Worm (Caenorhabditis elegans) whole organism, L4 larva: ENCODE data around the gene rskd-1.

Source experiments
- D1046.2 ChIP-seq: fragments of 200-800 bp; sonication (Bioruptor generic); IDR thresholded peaks from 2 replicates; pipeline ENCODE4 v1.3.6; 2022; ENCODE audit warnings: missing genetic modification characterization, missing compliant biosample characterization
- F37D6.2 ChIP-seq: sonication (generic microtip); optimal IDR thresholded peaks from 2 replicates; lab custom pipeline; 2016; ENCODE audit warnings: mild to moderate bottlenecking, missing genetic modification characterization, missing compliant biosample characterization
- R02D3.7 ChIP-seq: fragments of 150-350 bp; sonication (generic microtip); optimal IDR thresholded peaks from 3 replicates; lab custom pipeline; 2014; ENCODE audit warnings: missing biosample characterization, missing genetic modification characterization
- T20F7.1 ChIP-seq: fragments of 200-800 bp; sonication (Bioruptor generic); optimal IDR thresholded peaks from 2 replicates; lab custom pipeline; 2018; ENCODE audit warnings: mild to moderate bottlenecking, missing genetic modification characterization, missing compliant biosample characterization
- Y105C5A.15 ChIP-seq: fragments of 200-800 bp; sonication (Bioruptor generic); IDR thresholded peaks from 2 replicates; pipeline ENCODE4 v1.3.6; 2022; ENCODE audit warnings: missing genetic modification characterization, missing compliant biosample characterization
- ZK546.5 ChIP-seq, 2 experiments: sonication (generic microtip); optimal IDR thresholded peaks; 2 replicates each; lab custom pipeline; 2017; ENCODE audit warnings: missing biosample characterization in 2 of 2, missing genetic modification characterization in 2 of 2
- aha-1 ChIP-seq: fragments of 150-350 bp; peaks from one replicate; lab custom pipeline; 2014; ENCODE audit warnings: missing biosample characterization, missing genetic modification characterization
- aly-2 ChIP-seq: sonication (generic microtip); optimal IDR thresholded peaks from 2 replicates; lab custom pipeline; 2018; ENCODE audit warnings: missing biosample characterization, missing genetic modification characterization
- arid-1 ChIP-seq: fragments of 200-800 bp; sonication (Bioruptor generic); conservative IDR thresholded peaks from 2 replicates; pipeline ENCODE4 v1.3.6; 2022; ENCODE audit warnings: missing genetic modification reagents, missing genetic modification characterization, missing compliant biosample characterization
- attf-4 ChIP-seq: sonication (generic microtip); optimal IDR thresholded peaks from 3 replicates; lab custom pipeline; 2017; ENCODE audit warnings: missing biosample characterization, missing genetic modification characterization
- ceh-20 ChIP-seq: fragments of 200-800 bp; sonication (Bioruptor generic); IDR thresholded peaks from 2 replicates; pipeline ENCODE4 v1.3.6; 2022; ENCODE audit warnings: missing genetic modification reagents, missing genetic modification characterization, missing compliant biosample characterization
- ctbp-1 ChIP-seq: fragments of 200-800 bp; sonication (Bioruptor generic); IDR thresholded peaks from 2 replicates; pipeline ENCODE4 v1.3.6; 2022; ENCODE audit warnings: missing genetic modification reagents, missing genetic modification characterization, missing compliant biosample characterization
- daf-16 ChIP-seq, 3 experiments: sonication (generic microtip); optimal IDR thresholded peaks; 2 replicates each; lab custom pipeline; 2016 to 2017; ENCODE audit warnings: missing genetic modification characterization in 3 of 3, missing genetic modification reagents in 3 of 3, mild to moderate bottlenecking in 2 of 3, missing compliant biosample characterization in 2 of 3, missing biosample characterization in 1 of 3, moderate library complexity in 1 of 3
- daf-19 ChIP-seq: fragments of 200-800 bp; sonication (Bioruptor generic); conservative IDR thresholded peaks from 2 replicates; pipeline ENCODE4 v1.3.6; 2022; ENCODE audit warnings: missing genetic modification characterization, missing compliant biosample characterization
- daf-8 ChIP-seq: fragments of 200-800 bp; sonication (Bioruptor generic); IDR thresholded peaks from 2 replicates; pipeline ENCODE4 v1.3.6; 2022; ENCODE audit warnings: missing genetic modification characterization, missing compliant biosample characterization
- dmd-9 ChIP-seq: fragments of 200-800 bp; sonication (Bioruptor generic); IDR thresholded peaks from 2 replicates; pipeline ENCODE4 v1.3.6; 2022; ENCODE audit warnings: missing genetic modification reagents, missing genetic modification characterization, missing compliant biosample characterization
- egl-27 ChIP-seq: sonication (generic microtip); optimal IDR thresholded peaks from 3 replicates; lab custom pipeline; 2017; ENCODE audit warnings: missing biosample characterization, missing genetic modification reagents, missing genetic modification characterization
- egl-43 ChIP-seq: fragments of 200-800 bp; sonication (Bioruptor generic); IDR thresholded peaks from 2 replicates; pipeline ENCODE4 v1.3.6; 2022; ENCODE audit warnings: missing genetic modification reagents, missing genetic modification characterization, missing compliant biosample characterization
- fos-1 ChIP-seq: fragments of 150-350 bp; optimal IDR thresholded peaks from 2 replicates; lab custom pipeline; 2014; ENCODE audit warnings: missing biosample characterization, missing genetic modification characterization
- hif-1 ChIP-seq, 2 experiments: sonication (generic microtip); optimal IDR thresholded peaks; 2 replicates each; lab custom pipeline; 2016 to 2017; ENCODE audit warnings: missing compliant biosample characterization in 2 of 2, missing genetic modification characterization in 2 of 2, missing genetic modification reagents in 2 of 2, missing genotype in 2 of 2, mild to moderate bottlenecking in 1 of 2
- hlh-30 ChIP-seq: sonication (generic microtip); optimal IDR thresholded peaks from 2 replicates; lab custom pipeline; 2017; ENCODE audit warnings: antibody characterized with exemption, mild to moderate bottlenecking, missing genetic modification characterization, missing compliant biosample characterization; ENCODE audit not compliant: insufficient read depth
- jun-1 ChIP-seq: fragments of 150-350 bp; optimal IDR thresholded peaks from 2 replicates; lab custom pipeline; 2014; ENCODE audit warnings: missing biosample characterization, missing genetic modification reagents, missing genetic modification characterization
- lim-7 ChIP-seq: fragments of 200-800 bp; sonication (Bioruptor generic); IDR thresholded peaks from 2 replicates; pipeline ENCODE4 v1.3.6; 2022; ENCODE audit warnings: missing genetic modification characterization, missing compliant biosample characterization
- lin-13 ChIP-seq: fragments of 150-350 bp; optimal IDR thresholded peaks from 2 replicates; lab custom pipeline; 2014; ENCODE audit warnings: missing biosample characterization, missing genetic modification reagents, missing genetic modification characterization
- lin-39 ChIP-seq: fragments of 150-350 bp; optimal IDR thresholded peaks from 2 replicates; lab custom pipeline; 2014; ENCODE audit warnings: missing biosample characterization, missing genetic modification reagents, missing genetic modification characterization
- lsy-2 ChIP-seq, 2 experiments: fragments of 150-350 bp in 1 of 2; sonication (generic microtip) in 1 of 2; optimal IDR thresholded peaks; 2 replicates each; lab custom pipeline; 2014 to 2017; ENCODE audit warnings: missing biosample characterization in 2 of 2, missing genetic modification characterization in 2 of 2
- madf-5 ChIP-seq, 2 experiments: fragments of 200-800 bp; sonication (Bioruptor generic); IDR thresholded peaks; 2 replicates each; pipeline ENCODE4 v1.3.6; 2022; ENCODE audit warnings: missing compliant biosample characterization in 2 of 2, missing genetic modification characterization in 2 of 2
- madf-9 ChIP-seq: fragments of 200-800 bp; sonication (Bioruptor generic); conservative IDR thresholded peaks from 2 replicates; pipeline ENCODE4 v1.3.6; 2022; ENCODE audit warnings: missing genetic modification reagents, missing genetic modification characterization, missing compliant biosample characterization
- mdt-29 ChIP-seq: fragments of 200-800 bp; sonication (Bioruptor generic); IDR thresholded peaks from 2 replicates; pipeline ENCODE4 v1.3.6; 2022; ENCODE audit warnings: missing genetic modification reagents, missing genetic modification characterization, missing compliant biosample characterization
- mes-2 ChIP-seq: sonication (generic microtip); optimal IDR thresholded peaks from 2 replicates; lab custom pipeline; 2016; ENCODE audit warnings: missing genotype, mild to moderate bottlenecking, missing genetic modification characterization, missing compliant biosample characterization; ENCODE audit not compliant: poor library complexity, severe bottlenecking
- mxl-3 ChIP-seq: fragments of 200-800 bp; sonication (Bioruptor generic); optimal IDR thresholded peaks from 2 replicates; lab custom pipeline; 2018; ENCODE audit warnings: mild to moderate bottlenecking, missing genetic modification characterization, missing compliant biosample characterization
- nhr-237 ChIP-seq: sonication (generic microtip); optimal IDR thresholded peaks from 2 replicates; lab custom pipeline; 2017; ENCODE audit warnings: missing biosample characterization, missing genetic modification characterization
- nhr-25 ChIP-seq: sonication (generic microtip); optimal IDR thresholded peaks from 2 replicates; lab custom pipeline; 2017; ENCODE audit warnings: missing genetic modification characterization, mild to moderate bottlenecking, missing compliant biosample characterization, antibody characterized with exemption, moderate library complexity, borderline replicate concordance; ENCODE audit not compliant: insufficient read depth
- pha-4 ChIP-seq, 2 experiments: fragments of 150-350 bp in 1 of 2; fragments of 200-800 bp in 1 of 2; sonication (Bioruptor generic) in 1 of 2; IDR thresholded peaks in 1 of 2; optimal IDR thresholded peaks in 1 of 2; 2 replicates each; pipeline versions ENCODE4 v1.3.6 to Lab custom; 2014 to 2022; ENCODE audit warnings: missing genetic modification characterization in 2 of 2, missing genetic modification reagents in 2 of 2, missing biosample characterization in 1 of 2, missing compliant biosample characterization in 1 of 2
- php-3 ChIP-seq: fragments of 200-800 bp; sonication (Bioruptor generic); IDR thresholded peaks from 2 replicates; pipeline ENCODE4 v1.3.6; 2022; ENCODE audit warnings: missing genetic modification reagents, missing genetic modification characterization, missing compliant biosample characterization
- pqm-1 ChIP-seq: sonication (generic microtip); optimal IDR thresholded peaks from 2 replicates; lab custom pipeline; 2017; ENCODE audit warnings: missing biosample characterization, missing genetic modification characterization
- set-16 ChIP-seq: fragments of 200-800 bp; sonication (Bioruptor generic); IDR thresholded peaks from 2 replicates; pipeline ENCODE4 v1.3.6; 2022; ENCODE audit warnings: missing genetic modification reagents, missing genetic modification characterization, missing compliant biosample characterization
- skn-1 ChIP-seq: fragments of 150-350 bp; optimal IDR thresholded peaks from 2 replicates; lab custom pipeline; 2014; ENCODE audit warnings: missing biosample characterization, missing genetic modification characterization
- snpc-1.2 ChIP-seq: fragments of 200-800 bp; sonication (Bioruptor generic); IDR thresholded peaks from 2 replicates; pipeline ENCODE4 v1.3.6; 2022; ENCODE audit warnings: missing genetic modification reagents, missing genetic modification characterization, missing compliant biosample characterization
- spr-1 ChIP-seq: sonication (generic microtip); optimal IDR thresholded peaks from 2 replicates; lab custom pipeline; 2016; ENCODE audit warnings: mild to moderate bottlenecking, missing genetic modification characterization, missing compliant biosample characterization
- spr-3 ChIP-seq: fragments of 200-800 bp; sonication (Bioruptor generic); optimal IDR thresholded peaks from 2 replicates; lab custom pipeline; 2018; ENCODE audit warnings: mild to moderate bottlenecking, missing genetic modification characterization, missing compliant biosample characterization
- tag-97 ChIP-seq: fragments of 200-800 bp; sonication (Bioruptor generic); IDR thresholded peaks from 2 replicates; pipeline ENCODE4 v1.3.6; 2022; ENCODE audit warnings: missing genetic modification characterization, missing compliant biosample characterization
- unc-130 ChIP-seq: sonication (generic microtip); optimal IDR thresholded peaks from 2 replicates; lab custom pipeline; 2016; ENCODE audit warnings: missing genetic modification reagents, missing genetic modification characterization, missing compliant biosample characterization
- unc-39 ChIP-seq: sonication (generic microtip); optimal IDR thresholded peaks from 2 replicates; lab custom pipeline; 2017; ENCODE audit warnings: missing biosample characterization, missing genetic modification characterization
- unc-62 ChIP-seq, 3 experiments: fragments of 150-350 bp in 1 of 3; sonication (generic microtip); optimal IDR thresholded peaks in 2 of 3; peaks in 1 of 3; 1 replicate in 1 of 3; 2 replicates in 2 of 3; lab custom pipeline; 2014 to 2017; ENCODE audit warnings: missing biosample characterization in 3 of 3, missing genetic modification characterization in 3 of 3, missing genetic modification reagents in 3 of 3, missing genotype in 1 of 3
- zag-1 ChIP-seq: fragments of 150-350 bp; optimal IDR thresholded peaks from 2 replicates; lab custom pipeline; 2014; ENCODE audit warnings: missing biosample characterization, missing genetic modification characterization
- zfp-2 ChIP-seq: sonication (generic microtip); optimal IDR thresholded peaks from 2 replicates; lab custom pipeline; 2016; ENCODE audit warnings: mild to moderate bottlenecking, missing genetic modification characterization, missing compliant biosample characterization
- zfp-3 ChIP-seq: fragments of 200-800 bp; sonication (Bioruptor generic); conservative IDR thresholded peaks from 2 replicates; pipeline ENCODE4 v1.3.6; 2022; ENCODE audit warnings: missing genetic modification reagents, missing genetic modification characterization, missing compliant biosample characterization
- ztf-7 ChIP-seq: fragments of 150-350 bp; optimal IDR thresholded peaks from 2 replicates; lab custom pipeline; 2014; ENCODE audit warnings: missing biosample characterization, missing genetic modification characterization

rskd-1 gene

ce11 chrV:12301985-12302591, 13.7 kb upstream of the rskd-1 start, which contains the start of the genes frm-7 and F55C5.17 (continued):
- no peak for TF ChIP-seq spr-3 (GFP tag; lab: Kevin White, UChicago)
- no peak for TF ChIP-seq D1046.2 (GFP tag; lab: Robert Waterston, UW)
- TF ChIP-seq jun-1 (tag; lab: Kevin White, UChicago), result no peak
- no peak for TF ChIP-seq ceh-20 (GFP tag; lab: Robert Waterston, UW)
- TF ChIP-seq pqm-1, result peak; percentile 47
- TF ChIP-seq ztf-7 (tag; lab: Kevin White, UChicago), result no peak
- no peak for TF ChIP-seq arid-1 (GFP tag; lab: Robert Waterston, UW)
- no peak for TF ChIP-seq aly-2
- TF ChIP-seq php-3, result peak; percentile 64; the same call in 1 of the 2 replicates
- peak; percentile 84 for TF ChIP-seq hlh-30
- TF ChIP-seq T20F7.1, result peak; percentile 60
- TF ChIP-seq madf-9 (GFP tag; lab: Robert Waterston, UW), result no peak
- TF ChIP-seq aha-1, result peak; percentile 17
- no peak for TF ChIP-seq unc-130 (GFP tag; lab: Kevin White, UChicago)
- peak; percentile 64 for TF ChIP-seq mdt-29 (GFP tag; lab: Robert Waterston, UW)
- TF ChIP-seq lim-7 (GFP tag; lab: Robert Waterston, UW), result peak; percentile 15; the same call in 1 of the 2 replicates
- no peak; the same call in 1 of the 2 replicates for TF ChIP-seq pha-4 (GFP tag; IDR thresholded peaks at IDR 0.05; lab: Robert Waterston, UW)
- TF ChIP-seq pha-4 (tag; optimal IDR thresholded peaks at IDR 0.05; lab: Kevin White, UChicago), result no peak
- TF ChIP-seq lsy-2 (tag; optimal IDR thresholded peaks at IDR 0.05; lab: Kevin White, UChicago), result no peak
- TF ChIP-seq daf-19 (GFP tag; lab: Robert Waterston, UW), result no peak
- TF ChIP-seq tag-97, result no peak
- TF ChIP-seq lin-13 (GFP tag; lab: Kevin White, UChicago), result no peak
- TF ChIP-seq mes-2 (tag; lab: Kevin White, UChicago), result no peak
- no peak for TF ChIP-seq mxl-3 (GFP tag; lab: Kevin White, UChicago)
- no peak for TF ChIP-seq madf-5 (GFP tag; IDR thresholded peaks at IDR 0.05; lab: Robert Waterston, UW)
- TF ChIP-seq skn-1, result no peak
- no peak for TF ChIP-seq egl-27 (tag; lab: Kevin White, UChicago)
- TF ChIP-seq nhr-237 (tag; lab: Kevin White, UChicago), result no peak
- no peak for TF ChIP-seq daf-8 (GFP tag; lab: Robert Waterston, UW)
- TF ChIP-seq fos-1 (tag; lab: Kevin White, UChicago), result no peak
- no peak for TF ChIP-seq set-16 (GFP tag; lab: Robert Waterston, UW)
- no peak for TF ChIP-seq Y105C5A.15 (GFP tag; lab: Robert Waterston, UW)
- TF ChIP-seq unc-39 (tag; lab: Kevin White, UChicago), result no peak
- TF ChIP-seq ZK546.5 (tag; optimal IDR thresholded peaks at IDR 0.05; lab: Kevin White, UChicago), result no peak
- no peak for TF ChIP-seq zfp-3
- TF ChIP-seq F37D6.2, result no peak
- no peak for TF ChIP-seq R02D3.7 (tag; lab: Kevin White, UChicago)
- TF ChIP-seq hif-1 (tag; optimal IDR thresholded peaks at IDR 0.05; lab: Kevin White, UChicago), result no peak
- TF ChIP-seq nhr-25 (tag; lab: Kevin White, UChicago), result no peak
- TF ChIP-seq lin-39, result no peak
- no peak for TF ChIP-seq zfp-2 (tag; lab: Kevin White, UChicago)
- no peak for TF ChIP-seq attf-4
- no peak for TF ChIP-seq egl-43
- TF ChIP-seq spr-1, result no peak
- no peak for TF ChIP-seq zag-1 (tag; lab: Kevin White, UChicago)
- no peak for TF ChIP-seq dmd-9 (GFP tag; lab: Robert Waterston, UW)
- TF ChIP-seq daf-16 (GFP tag; optimal IDR thresholded peaks at IDR 0.05; lab: Kevin White, UChicago), result no peak
- peak; percentile 50 for TF ChIP-seq daf-16 (tag; optimal IDR thresholded peaks at IDR 0.05; lab: Kevin White, UChicago)
- no peak for TF ChIP-seq ctbp-1
- TF ChIP-seq unc-62 (GFP tag; optimal IDR thresholded peaks at IDR 0.05 in 1 of 2; lab: Kevin White, UChicago), result no peak
- TF ChIP-seq unc-62 (tag; optimal IDR thresholded peaks at IDR 0.05; lab: Kevin White, UChicago), result no peak
- TF ChIP-seq snpc-1.2, result no peak
